Fruit fly (Drosophila melanogaster): ENCODE measurements around the gene CG15743.

The CG15743 gene

dm6 chrX:13256967-13257366 is 28.5 kb upstream of the CG15743 start (continued):
- TF ChIP-seq Blimp-1 (GFP tag; optimal IDR thresholded peaks at IDR 0.05) (peak; percentile 27), CG4707 (GFP tag; optimal IDR thresholded peaks at IDR 0.05) (peak; percentile 33), CG11398 (GFP tag; optimal IDR thresholded peaks at IDR 0.05) (no peak), Mrtf (GFP tag; IDR thresholded peaks at IDR 0.05) (no peak), CG12236 (GFP tag; optimal IDR thresholded peaks at IDR 0.05) (no peak), lola (GFP tag; optimal IDR thresholded peaks at IDR 0.05) (no peak), CG8290 (GFP tag; optimal IDR thresholded peaks at IDR 0.05) (peak; percentile 67), CG8290 (tag; optimal IDR thresholded peaks at IDR 0.05) (peak in 1 of 2 experiments; percentile 91), Dbx (GFP tag; IDR thresholded peaks at IDR 0.05) (peak; percentile 24; the same call in 1 of the 3 replicates), hkb (optimal IDR thresholded peaks at IDR 0.05) (no peak), hkb (GFP tag; IDR thresholded peaks at IDR 0.05) (0 out of 2 replicates have a peak, but pooled peaks have one; percentile 11), dm (GFP tag; optimal IDR thresholded peaks at IDR 0.05) (no peak), Elba2 (GFP tag; optimal IDR thresholded peaks at IDR 0.05) (no peak), CG15696 (tag; optimal IDR thresholded peaks at IDR 0.05) (no peak), Trl (optimal IDR thresholded peaks at IDR 0.05) (no peak), Trl (GFP tag; optimal IDR thresholded peaks at IDR 0.05) (peak; percentile 15), CG7786 (GFP tag; optimal IDR thresholded peaks at IDR 0.05) (no peak), CG8924 (tag; optimal IDR thresholded peaks at IDR 0.05) (peak; percentile 37), CG15514 (GFP tag; optimal IDR thresholded peaks at IDR 0.05) (peak; percentile 44), so (GFP tag; IDR thresholded peaks at IDR 0.05) (0 out of 3 replicates have a peak, but pooled peaks have one; percentile 9), Eip74EF (GFP tag; optimal IDR thresholded peaks at IDR 0.05) (peak in 1 of 2 experiments; percentile 83), Pdp1 (GFP tag; optimal IDR thresholded peaks at IDR 0.05) (peak in 1 of 2 experiments; percentile 98), CG6813 (GFP tag; optimal IDR thresholded peaks at IDR 0.05) (peak; percentile 1), CG4404 (GFP tag; IDR thresholded peaks at IDR 0.05) (no peak), ac (GFP tag; optimal IDR thresholded peaks at IDR 0.05) (no peak), cg (GFP tag; optimal IDR thresholded peaks at IDR 0.05) (peak; percentile 21), en (GFP tag; optimal IDR thresholded peaks at IDR 0.05) (no peak), Fer3 (tag; optimal IDR thresholded peaks at IDR 0.05) (peak; percentile 2), Ets65A (GFP tag) (no peak), toy (GFP tag; IDR thresholded peaks at IDR 0.05) (no peak), pb (GFP tag; optimal IDR thresholded peaks at IDR 0.05) (no peak), exex (tag; optimal IDR thresholded peaks at IDR 0.05) (peak; percentile 54), ci (GFP tag; IDR thresholded peaks at IDR 0.05) (peak; percentile 77; the same call in 2 of the 3 replicates), btn (GFP tag; optimal IDR thresholded peaks at IDR 0.05) (no peak), CG12744 (GFP tag; optimal IDR thresholded peaks at IDR 0.05) (peak; percentile 8), CG17186 (GFP tag; optimal IDR thresholded peaks at IDR 0.05) (no peak), CG34376 (GFP tag; optimal IDR thresholded peaks at IDR 0.05) (peak; percentile 16), her (GFP tag; optimal IDR thresholded peaks at IDR 0.05) (peak; percentile 36), CG10267 (tag; optimal IDR thresholded peaks at IDR 0.05) (peak; percentile 8), oc (tag; optimal IDR thresholded peaks at IDR 0.05) (peak; percentile 4), CG6791 (GFP tag; IDR thresholded peaks at IDR 0.05; ENCODE audit: partially characterized antibody) (peak; percentile 48; the same call in 1 of the 3 replicates), odd (GFP tag; optimal IDR thresholded peaks at IDR 0.05) (peak; percentile 3), CG33213 (GFP tag; optimal IDR thresholded peaks at IDR 0.05) (peak; percentile 9), mld (GFP tag; IDR thresholded peaks at IDR 0.05; ENCODE audit: partially characterized antibody) (no peak), CG12769 (tag; optimal IDR thresholded peaks at IDR 0.05) (peak; percentile 43), CG8765 (GFP tag; IDR thresholded peaks at IDR 0.05) (no peak), CG9727 (GFP tag; optimal IDR thresholded peaks at IDR 0.05) (no peak), CG6854 (GFP tag; optimal IDR thresholded peaks at IDR 0.05) (no peak), CG10431 (GFP tag; optimal IDR thresholded peaks at IDR 0.05) (no peak), CG13287 (GFP tag; IDR thresholded peaks at IDR 0.05; ENCODE audit: partially characterized antibody) (peak; percentile 37; the same call in 1 of the 2 replicates), mirr (GFP tag; optimal IDR thresholded peaks at IDR 0.05) (peak; percentile 53)

Measured in whole organism, embryonic.